Worm (Caenorhabditis elegans) whole organism, mixed stage, embryonic: ENCODE measurements around the gene cank-26.

Experiments
- M03D4.4 ChIP-seq: sonication (generic microtip); optimal IDR thresholded peaks from 2 replicates; lab custom pipeline; 2017; ENCODE audit warnings: mild to moderate bottlenecking, missing genetic modification characterization, missing compliant biosample characterization
- bed-3 ChIP-seq: fragments of 200-800 bp; sonication (Bioruptor generic); optimal IDR thresholded peaks from 3 replicates; lab custom pipeline; 2018; ENCODE audit warnings: mild to moderate bottlenecking, missing genetic modification characterization, moderate library complexity, missing compliant biosample characterization
- blmp-1 ChIP-seq: fragments of 150-350 bp; optimal IDR thresholded peaks from 2 replicates; lab custom pipeline; 2014; ENCODE audit warnings: missing biosample characterization, missing genetic modification characterization
- ceh-39 ChIP-seq: fragments of 150-350 bp; optimal IDR thresholded peaks from 2 replicates; lab custom pipeline; 2014; ENCODE audit warnings: missing biosample characterization, missing genetic modification characterization
- ceh-43 ChIP-seq: fragments of 200-800 bp; sonication (Bioruptor generic); optimal IDR thresholded peaks from 2 replicates; lab custom pipeline; 2018; ENCODE audit warnings: mild to moderate bottlenecking, missing genetic modification characterization, moderate library complexity, missing compliant biosample characterization
- ceh-83 ChIP-seq: fragments of 200-800 bp; sonication (Bioruptor generic); optimal IDR thresholded peaks from 2 replicates; lab custom pipeline; 2018; ENCODE audit warnings: mild to moderate bottlenecking, missing genetic modification characterization, missing compliant biosample characterization
- ces-1 ChIP-seq: fragments of 150-350 bp; optimal IDR thresholded peaks from 2 replicates; lab custom pipeline; 2014; ENCODE audit warnings: missing biosample characterization, missing genetic modification reagents, missing genetic modification characterization
- cnd-1 ChIP-seq: fragments of 200-800 bp; sonication (Bioruptor generic); optimal IDR thresholded peaks from 2 replicates; lab custom pipeline; 2018; ENCODE audit warnings: mild to moderate bottlenecking, missing genetic modification characterization, missing compliant biosample characterization
- elt-1 ChIP-seq: sonication (generic microtip); optimal IDR thresholded peaks from 2 replicates; lab custom pipeline; 2017; ENCODE audit warnings: missing genetic modification characterization, mild to moderate bottlenecking, missing compliant biosample characterization, antibody characterized with exemption, moderate library complexity, borderline replicate concordance; ENCODE audit not compliant: insufficient read depth
- ham-2 ChIP-seq: fragments of 200-800 bp; sonication (Bioruptor generic); optimal IDR thresholded peaks from 2 replicates; lab custom pipeline; 2018; ENCODE audit warnings: mild to moderate bottlenecking, missing genetic modification characterization, missing compliant biosample characterization
- hlh-1 ChIP-seq: fragments of 150-350 bp; optimal IDR thresholded peaks from 2 replicates; lab custom pipeline; 2014; ENCODE audit warnings: missing biosample characterization, missing genetic modification reagents, missing genetic modification characterization
- lin-32 ChIP-seq: fragments of 200-800 bp; sonication (Bioruptor generic); optimal IDR thresholded peaks from 2 replicates; lab custom pipeline; 2018; ENCODE audit warnings: mild to moderate bottlenecking, missing genetic modification characterization, missing compliant biosample characterization
- lsy-2 ChIP-seq: fragments of 150-350 bp; optimal IDR thresholded peaks from 2 replicates; lab custom pipeline; 2014; ENCODE audit warnings: missing biosample characterization, missing genetic modification characterization
- mab-5 ChIP-seq: fragments of 150-350 bp; optimal IDR thresholded peaks from 2 replicates; lab custom pipeline; 2014; ENCODE audit warnings: missing biosample characterization, missing genetic modification characterization
- mep-1 ChIP-seq: fragments of 150-350 bp; optimal IDR thresholded peaks from 2 replicates; lab custom pipeline; 2017; ENCODE audit warnings: missing biosample characterization, missing genetic modification reagents, missing genetic modification characterization, inconsistent platforms
- mls-2 ChIP-seq: sonication (generic microtip); optimal IDR thresholded peaks from 2 replicates; lab custom pipeline; 2016; ENCODE audit warnings: mild to moderate bottlenecking, missing genetic modification characterization, moderate library complexity, missing compliant biosample characterization
- nhr-12 ChIP-seq: fragments of 150-350 bp; optimal IDR thresholded peaks from 2 replicates; lab custom pipeline; 2014; ENCODE audit warnings: missing biosample characterization, missing genetic modification characterization
- nhr-237 ChIP-seq: fragments of 150-350 bp; optimal IDR thresholded peaks from 2 replicates; lab custom pipeline; 2014; ENCODE audit warnings: missing biosample characterization, missing genetic modification characterization
- nhr-28 ChIP-seq: fragments of 150-350 bp; optimal IDR thresholded peaks from 2 replicates; lab custom pipeline; 2014; ENCODE audit warnings: missing biosample characterization, missing genetic modification characterization
- nhr-76 ChIP-seq: sonication (generic microtip); optimal IDR thresholded peaks from 2 replicates; lab custom pipeline; 2017; ENCODE audit warnings: missing biosample characterization, missing genetic modification characterization
- pha-4 ChIP-seq: fragments of 150-350 bp; optimal IDR thresholded peaks from 2 replicates; lab custom pipeline; 2018; ENCODE audit warnings: missing biosample characterization, missing genetic modification reagents, missing genetic modification characterization
- sptf-1 ChIP-seq: sonication (generic microtip); optimal IDR thresholded peaks from 2 replicates; lab custom pipeline; 2017; ENCODE audit warnings: mild to moderate bottlenecking, missing genetic modification characterization, moderate library complexity, missing compliant biosample characterization
- tbx-8 ChIP-seq: fragments of 200-800 bp; sonication (Bioruptor generic); optimal IDR thresholded peaks from 2 replicates; lab custom pipeline; 2018; ENCODE audit warnings: mild to moderate bottlenecking, missing genetic modification characterization, moderate library complexity, missing compliant biosample characterization
- unc-120 ChIP-seq: sonication (generic microtip); optimal IDR thresholded peaks from 2 replicates; lab custom pipeline; 2017; ENCODE audit warnings: missing genetic modification characterization, missing compliant biosample characterization; ENCODE audit not compliant: poor library complexity, severe bottlenecking
- unc-39 ChIP-seq: fragments of 150-350 bp; optimal IDR thresholded peaks from 2 replicates; lab custom pipeline; 2014; ENCODE audit warnings: missing biosample characterization, missing genetic modification characterization
- unc-62 ChIP-seq: fragments of 150-350 bp; optimal IDR thresholded peaks from 2 replicates; lab custom pipeline; 2014; ENCODE audit warnings: missing biosample characterization, missing genetic modification reagents, missing genetic modification characterization
- zip-8 ChIP-seq: fragments of 150-350 bp; optimal IDR thresholded peaks from 2 replicates; lab custom pipeline; 2014; ENCODE audit warnings: missing biosample characterization, missing genetic modification characterization
- ztf-11 ChIP-seq: fragments of 150-350 bp; optimal IDR thresholded peaks from 2 replicates; lab custom pipeline; 2014; ENCODE audit warnings: missing biosample characterization, missing genetic modification characterization

cank-26 gene

DNA sequence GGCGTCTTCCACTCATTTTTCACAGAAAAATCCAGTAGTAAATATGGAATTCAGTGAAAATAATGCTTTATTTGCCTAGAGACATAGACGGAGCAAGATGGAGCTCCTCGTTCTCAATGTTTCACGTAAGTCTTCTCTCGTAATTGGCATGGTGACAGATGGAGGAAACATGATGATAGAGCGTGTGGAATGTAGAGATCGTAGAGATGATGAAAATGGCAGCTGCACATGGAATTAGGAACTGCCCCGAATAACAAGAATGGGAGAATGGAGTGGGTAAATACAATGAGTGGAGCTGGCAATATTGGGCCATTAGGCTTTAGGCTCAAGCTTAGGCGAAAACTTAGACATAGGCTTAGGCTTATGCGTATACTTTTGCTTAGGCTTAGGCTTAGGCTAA, at the start of gene cank-26:
cank-26 (minus strand) TSS at position 113 of the 400 bp plus-strand sequence.
- TF ChIP-seq bed-3, result no peak
- TF ChIP-seq mep-1 (tag; lab: Kevin White, UChicago), result peak; percentile 10
- TF ChIP-seq lin-32 (GFP tag; lab: Kevin White, UChicago), result peak; percentile 99
- no peak for TF ChIP-seq elt-1 (tag; lab: Kevin White, UChicago)
- no peak for TF ChIP-seq zip-8
- TF ChIP-seq ces-1 (GFP tag; lab: Kevin White, UChicago), result peak; percentile 86
- TF ChIP-seq unc-120, result no peak
- TF ChIP-seq unc-62 (GFP tag; lab: Kevin White, UChicago), result peak; percentile 14
- peak; percentile 92 for TF ChIP-seq cnd-1 (tag; lab: Kevin White, UChicago)
- no peak for TF ChIP-seq blmp-1
- no peak for TF ChIP-seq ham-2 (GFP tag; lab: Kevin White, UChicago)
- TF ChIP-seq, all 35 proteins: peak for 5

DNA sequence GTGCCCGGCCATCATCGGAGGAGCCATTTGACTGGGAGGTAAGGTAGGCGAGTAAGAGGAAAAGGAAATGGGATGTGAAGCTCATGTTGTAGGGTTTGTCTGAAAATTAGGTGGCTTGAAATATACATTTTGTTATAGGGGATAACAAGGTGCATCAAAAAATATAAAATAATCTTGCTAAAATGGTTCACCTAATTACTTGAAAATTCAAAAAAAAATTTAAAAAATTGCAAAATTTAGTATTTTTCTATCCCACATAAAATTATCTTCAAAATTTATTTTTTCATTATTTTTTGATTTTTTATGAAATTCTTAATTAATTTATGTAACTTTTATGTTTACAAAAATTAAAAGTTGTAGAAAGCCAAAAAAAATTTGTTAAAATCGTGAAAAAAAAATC, 43.8 kb upstream of the cank-26 start, which contains the start of gene K07D4.6:
K07D4.6 (minus strand) TSS at position 101 of the 400 bp plus-strand sequence.
- TF ChIP-seq ham-2 (GFP tag; lab: Kevin White, UChicago) (no peak), M03D4.4 (no peak), mep-1 (tag; lab: Kevin White, UChicago) (no peak), elt-1 (tag; lab: Kevin White, UChicago) (no peak)
- TF ChIP-seq, all 35 proteins: peak for 0

DNA sequence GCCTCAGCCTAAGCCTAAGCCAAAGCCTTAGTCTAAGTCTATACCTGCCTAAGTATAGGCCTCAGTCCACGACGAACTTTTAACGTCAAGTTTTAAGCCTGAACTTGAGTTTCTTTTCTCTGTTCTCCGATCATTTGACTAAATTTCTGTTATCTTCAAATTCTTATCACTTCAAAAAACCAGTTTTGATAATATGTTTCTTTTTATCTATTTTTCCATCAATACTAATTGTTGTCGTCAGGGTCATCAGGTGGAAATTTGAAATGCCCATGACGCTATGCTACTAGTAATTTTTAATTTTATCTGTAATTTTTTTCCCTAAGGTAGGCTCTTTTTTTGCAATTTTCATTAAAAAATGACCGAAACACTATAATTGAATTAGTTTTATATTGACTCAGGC, 36.7 kb upstream of the cank-26 start:
- TF ChIP-seq unc-39 (tag; lab: Kevin White, UChicago) (no peak), nhr-28 (tag; lab: Kevin White, UChicago) (no peak), tbx-8 (GFP tag; lab: Kevin White, UChicago) (no peak), ceh-83 (GFP tag; lab: Kevin White, UChicago) (no peak), pha-4 (no peak), nhr-76 (tag; lab: Kevin White, UChicago) (no peak), mls-2 (no peak), unc-120 (no peak), ces-1 (GFP tag; lab: Kevin White, UChicago) (no peak), nhr-237 (tag; lab: Kevin White, UChicago) (no peak), mep-1 (tag; lab: Kevin White, UChicago) (no peak), M03D4.4 (no peak), ceh-43 (GFP tag; lab: Kevin White, UChicago) (no peak), sptf-1 (tag; lab: Kevin White, UChicago) (no peak), ceh-39 (tag; lab: Kevin White, UChicago) (no peak), nhr-12 (tag; lab: Kevin White, UChicago) (no peak)

DNA sequence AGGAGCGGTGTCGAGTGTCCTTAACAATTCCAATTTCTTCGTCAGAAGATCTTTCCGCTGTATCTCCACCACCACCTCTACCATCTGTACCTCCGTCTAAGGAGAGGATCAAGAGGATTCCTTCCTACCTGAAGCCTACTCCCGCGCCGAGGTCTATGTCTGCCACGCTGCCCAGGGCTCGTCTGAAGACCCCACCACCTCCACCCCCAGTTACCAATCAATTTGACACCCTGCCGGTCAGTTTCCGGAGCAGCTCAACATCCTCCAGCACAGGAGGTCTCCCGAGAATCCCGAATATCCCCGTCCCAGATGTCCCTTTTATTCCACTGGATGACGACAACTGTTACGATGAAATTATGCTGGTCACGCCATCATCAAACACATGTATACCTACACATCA, 33.1 kb upstream of the cank-26 start:
- TF ChIP-seq unc-39 (tag; lab: Kevin White, UChicago), result no peak
- TF ChIP-seq elt-1 (tag; lab: Kevin White, UChicago), result no peak
- TF ChIP-seq mab-5 (tag; lab: Kevin White, UChicago), result no peak
- no peak for TF ChIP-seq nhr-237 (tag; lab: Kevin White, UChicago)
- no peak for TF ChIP-seq M03D4.4
- no peak for TF ChIP-seq ceh-43 (GFP tag; lab: Kevin White, UChicago)
- no peak for TF ChIP-seq lin-32 (GFP tag; lab: Kevin White, UChicago)
- no peak for TF ChIP-seq lsy-2 (tag; lab: Kevin White, UChicago)
- no peak for TF ChIP-seq hlh-1 (tag; lab: Kevin White, UChicago)

DNA sequence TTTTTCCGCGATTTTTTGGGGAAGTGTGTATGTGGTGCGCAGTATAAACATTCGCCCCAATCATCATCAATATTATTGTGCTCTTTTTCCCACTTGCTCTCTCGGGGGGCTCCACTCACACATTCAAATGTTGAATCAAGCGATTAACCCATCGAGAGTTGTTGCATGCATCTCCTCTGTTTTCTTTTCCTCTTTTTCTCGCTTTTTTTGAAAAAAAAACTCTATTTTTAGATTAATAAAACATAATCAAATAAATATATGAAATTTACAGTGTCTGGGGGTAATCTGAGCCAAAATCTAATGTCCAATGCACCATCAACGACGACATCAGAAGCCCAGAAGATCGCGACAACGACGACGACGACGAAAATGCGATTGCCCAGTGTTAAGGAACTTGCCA, 29.7 kb upstream of the cank-26 start, which contains the start of gene ephx-1:
ephx-1 (plus strand) TSS at position 301 of the 400 bp plus-strand sequence.
- TF ChIP-seq mep-1 (tag; lab: Kevin White, UChicago), result no peak
- TF ChIP-seq ceh-39 (tag; lab: Kevin White, UChicago), result no peak
- TF ChIP-seq nhr-237 (tag; lab: Kevin White, UChicago), result no peak
- TF ChIP-seq unc-62 (GFP tag; lab: Kevin White, UChicago), result no peak
- TF ChIP-seq elt-1 (tag; lab: Kevin White, UChicago), result no peak
- TF ChIP-seq sptf-1 (tag; lab: Kevin White, UChicago), result no peak
- no peak for TF ChIP-seq mab-5 (tag; lab: Kevin White, UChicago)
- TF ChIP-seq nhr-76 (tag; lab: Kevin White, UChicago), result no peak

DNA sequence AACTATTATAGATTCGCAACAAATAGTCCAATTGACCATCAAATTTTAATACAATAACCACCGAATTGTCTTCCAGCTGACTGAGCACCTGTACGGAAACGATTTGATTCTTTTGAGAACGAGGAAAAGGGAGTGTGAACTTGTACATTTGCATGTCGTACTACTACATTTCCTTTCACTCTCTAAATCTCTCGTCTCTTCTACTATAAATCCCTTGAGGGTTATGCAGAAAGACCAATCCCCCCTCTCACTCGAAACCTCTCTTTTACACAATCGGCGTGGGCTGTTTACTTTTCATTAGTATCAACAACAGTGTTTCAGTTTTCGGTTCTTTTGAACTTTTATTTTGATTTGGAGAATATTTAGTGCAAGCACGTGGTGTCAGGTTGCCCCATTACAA, 27.3 kb upstream of the cank-26 start:
- TF ChIP-seq hlh-1 (tag; lab: Kevin White, UChicago), result no peak
- no peak for TF ChIP-seq ztf-11
- TF ChIP-seq lin-32 (GFP tag; lab: Kevin White, UChicago), result no peak
- TF ChIP-seq tbx-8 (GFP tag; lab: Kevin White, UChicago), result no peak
- TF ChIP-seq mep-1 (tag; lab: Kevin White, UChicago), result no peak
- no peak for TF ChIP-seq cnd-1 (tag; lab: Kevin White, UChicago)
- TF ChIP-seq pha-4, result peak; percentile 32
- TF ChIP-seq nhr-28 (tag; lab: Kevin White, UChicago), result no peak
- TF ChIP-seq ham-2 (GFP tag; lab: Kevin White, UChicago), result no peak
- peak; percentile 53 for TF ChIP-seq ces-1 (GFP tag; lab: Kevin White, UChicago)
- no peak for TF ChIP-seq ceh-39 (tag; lab: Kevin White, UChicago)
- TF ChIP-seq, all 35 proteins: peak for 2
